Fruit fly (Drosophila melanogaster) whole organism: ENCODE results near the gene CG5568.

ENCODE experiments used
- CG8478 ChIP-seq: fragments of >200 bp; optimal IDR thresholded peaks from 2 replicates; lab custom pipeline; 2018; ENCODE audit warnings: inconsistent platforms
- Dll ChIP-seq: fragments of >200 bp; optimal IDR thresholded peaks from 2 replicates; lab custom pipeline; 2017
- EcR ChIP-seq, 2 experiments: fragments of >200 bp; optimal IDR thresholded peaks; 2 replicates each; lab custom pipeline; 2017; ENCODE audit warnings: missing biosample characterization in 2 of 2, missing genetic modification characterization in 2 of 2, missing genetic modification reagents in 2 of 2
- pan ChIP-seq: fragments of >200 bp; optimal IDR thresholded peaks from 2 replicates; lab custom pipeline; 2017
- psq ChIP-seq: fragments of >200 bp; optimal IDR thresholded peaks from 2 replicates; lab custom pipeline; 2017
- usp ChIP-seq: fragments of >200 bp; optimal IDR thresholded peaks from 2 replicates; lab custom pipeline; 2017; ENCODE audit warnings: missing biosample characterization, missing genetic modification characterization, mixed read lengths

The CG5568 gene

dm6 chr3L:5862994-5863393 is 8.3 kb upstream of the CG5568 start:
- no peak for TF ChIP-seq CG8478 (lab: Kevin White, UChicago)
- no peak for TF ChIP-seq usp
- TF ChIP-seq psq (lab: Kevin White, UChicago) = no peak
- no peak for TF ChIP-seq EcR (GFP tag; optimal IDR thresholded peaks at IDR 0.05; lab: Kevin White, UChicago)
- no peak for TF ChIP-seq pan
- no peak for TF ChIP-seq Dll (lab: Kevin White, UChicago)

DNA sequence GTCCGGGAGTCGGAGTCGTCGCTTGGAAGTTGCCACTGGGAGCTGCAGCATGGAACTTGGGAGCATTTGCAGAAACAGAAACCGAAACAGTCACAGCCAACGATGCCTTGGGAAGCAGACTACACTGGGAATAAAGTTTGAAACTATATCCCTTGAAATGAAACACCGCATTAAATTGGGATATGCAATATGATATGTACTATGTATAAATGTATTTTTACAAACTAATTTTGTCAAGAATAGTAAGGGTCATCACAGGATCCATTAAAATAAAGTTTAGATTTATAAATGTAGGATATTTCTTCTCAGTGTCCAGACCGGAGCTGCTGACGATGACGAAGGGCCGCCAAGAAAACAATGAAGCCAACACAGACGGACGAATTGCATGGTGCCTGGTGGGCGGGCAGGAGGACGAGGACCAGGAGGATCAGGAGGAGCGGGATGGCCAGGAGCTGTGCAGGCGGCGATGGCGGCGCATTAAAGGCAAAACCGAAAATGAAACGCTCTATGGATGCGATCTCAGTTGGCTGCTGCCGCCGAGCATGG is 7.4 kb upstream of the CG5568 start:
- TF ChIP-seq Dll (lab: Kevin White, UChicago) (no peak), CG8478 (lab: Kevin White, UChicago) (no peak), psq (lab: Kevin White, UChicago) (no peak), pan (no peak), usp (no peak), EcR (GFP tag; optimal IDR thresholded peaks at IDR 0.05; lab: Kevin White, UChicago) (no peak)

- TF ChIP-seq usp = no peak
- no peak for TF ChIP-seq CG8478 (lab: Kevin White, UChicago)
- no peak for TF ChIP-seq pan
- TF ChIP-seq psq (lab: Kevin White, UChicago) = no peak
- TF ChIP-seq Dll (lab: Kevin White, UChicago) = no peak
- TF ChIP-seq EcR (GFP tag; optimal IDR thresholded peaks at IDR 0.05; lab: Kevin White, UChicago) = no peak
Observed at dm6 chr3L:5866924-5867323, 4.4 kb upstream of the CG5568 start.

DNA sequence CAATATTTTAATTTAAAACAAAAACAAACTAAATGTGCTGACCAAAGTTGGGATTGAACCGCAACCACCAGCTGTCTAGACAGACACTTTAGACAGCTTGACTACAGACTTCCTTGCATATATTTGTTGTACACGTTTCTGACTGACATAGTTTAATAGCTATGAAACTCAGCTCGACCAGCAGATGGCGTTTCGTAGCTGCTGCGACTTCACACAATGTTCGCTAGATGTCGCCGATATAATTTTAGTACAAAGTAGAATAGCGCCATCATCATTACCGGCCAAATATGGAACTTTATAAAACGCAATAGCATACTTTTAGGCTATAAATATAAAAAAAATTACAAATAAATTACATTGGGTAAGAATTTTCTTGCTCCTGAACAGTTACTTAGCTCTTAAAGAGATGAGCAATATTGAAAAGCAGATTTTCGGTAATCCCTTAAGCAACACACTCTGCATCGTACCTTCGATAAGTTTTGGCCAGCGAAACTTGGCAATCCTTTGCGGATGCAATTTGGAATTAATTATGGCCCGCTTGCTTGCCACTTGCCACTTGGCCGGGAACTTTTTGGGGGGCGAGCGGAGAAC is 1.6 kb upstream of the CG5568 start:
- no peak for TF ChIP-seq usp

DNA sequence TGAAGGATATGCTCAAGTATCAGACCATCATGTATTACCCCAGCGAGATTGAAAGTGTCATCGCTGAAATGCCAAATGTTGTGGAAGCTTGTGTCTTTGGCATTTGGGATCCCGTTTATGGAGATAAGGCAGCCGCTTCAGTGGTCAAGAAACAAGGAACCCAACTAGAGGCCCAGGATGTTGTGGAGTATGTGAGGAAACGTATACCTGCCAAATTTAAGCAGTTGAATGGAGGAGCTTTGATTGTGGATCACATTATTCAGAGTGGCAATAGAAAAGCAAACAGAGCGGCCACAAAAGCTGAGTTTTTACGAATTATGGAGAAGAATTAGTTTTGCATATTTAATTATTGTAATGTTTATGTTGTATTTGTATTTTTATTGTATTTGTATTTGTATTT is 1.7 kb downstream of the CG5568 start, which contains the start of gene CG18586:
Gene CG18586 (plus strand): TSS at position 301 of the 400 bp plus-strand sequence.
- no peak for TF ChIP-seq Dll (lab: Kevin White, UChicago)
- TF ChIP-seq pan = no peak
- no peak for TF ChIP-seq CG8478 (lab: Kevin White, UChicago)
- no peak for TF ChIP-seq psq (lab: Kevin White, UChicago)
- no peak for TF ChIP-seq EcR (GFP tag; optimal IDR thresholded peaks at IDR 0.05; lab: Kevin White, UChicago)

dm6 chr3L:5878734-5879291 is 7.5 kb downstream of the CG5568 start:
- TF ChIP-seq pan = no peak
- TF ChIP-seq usp = no peak
- no peak for TF ChIP-seq CG8478 (lab: Kevin White, UChicago)
- no peak for TF ChIP-seq EcR (GFP tag; optimal IDR thresholded peaks at IDR 0.05; lab: Kevin White, UChicago)
- TF ChIP-seq Dll (lab: Kevin White, UChicago) = no peak
- no peak for TF ChIP-seq psq (lab: Kevin White, UChicago)

dm6 chr3L:5881310-5882208 is 10.3 kb downstream of the CG5568 start:
- TF ChIP-seq EcR (GFP tag; optimal IDR thresholded peaks at IDR 0.05; lab: Kevin White, UChicago) (no peak), Dll (lab: Kevin White, UChicago) (no peak), pan (no peak), psq (lab: Kevin White, UChicago) (no peak), usp (no peak), CG8478 (lab: Kevin White, UChicago) (no peak)

DNA sequence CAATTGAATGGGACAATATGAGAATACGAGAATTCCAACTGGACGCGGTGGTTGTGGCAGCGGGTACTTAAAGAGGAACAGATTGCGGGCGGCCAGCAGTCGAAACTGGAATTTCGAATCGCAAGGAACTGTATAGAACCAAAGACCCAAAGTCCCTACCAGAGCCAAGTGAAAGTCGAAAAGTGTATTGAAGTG is 10.8 kb downstream of the CG5568 start, which contains the start of gene CG13287:
Gene CG13287 (plus strand): TSS at position 96 of the 195 bp plus-strand sequence.
- TF ChIP-seq Dll (lab: Kevin White, UChicago) (no peak), CG8478 (lab: Kevin White, UChicago) (no peak), usp (no peak), pan (no peak), psq (lab: Kevin White, UChicago) (no peak), EcR (GFP tag; optimal IDR thresholded peaks at IDR 0.05; lab: Kevin White, UChicago) (no peak)

DNA sequence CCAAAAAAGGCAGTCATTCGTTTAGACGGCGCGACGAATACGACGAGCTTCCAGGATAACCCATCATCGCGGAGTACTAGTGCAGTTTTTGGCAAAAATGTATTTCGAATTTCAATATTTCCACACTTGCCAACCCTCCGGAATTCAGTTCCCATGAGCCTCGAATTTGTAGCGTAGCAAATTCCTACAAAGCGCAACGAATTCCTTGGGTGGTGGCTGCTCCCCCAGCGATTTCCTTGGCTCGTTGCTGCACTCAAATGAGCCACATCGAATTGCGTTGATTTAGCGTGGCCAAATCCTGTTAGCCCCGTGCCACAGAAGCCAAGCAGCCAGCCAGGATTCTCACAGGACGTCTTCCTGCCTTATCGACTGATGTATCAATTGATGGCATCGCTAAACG is 13.4 kb downstream of the CG5568 start:
- TF ChIP-seq pan (no peak), CG8478 (lab: Kevin White, UChicago) (no peak), EcR (GFP tag; optimal IDR thresholded peaks at IDR 0.05; lab: Kevin White, UChicago) (no peak), Dll (lab: Kevin White, UChicago) (no peak), psq (lab: Kevin White, UChicago) (no peak), usp (no peak)

DNA sequence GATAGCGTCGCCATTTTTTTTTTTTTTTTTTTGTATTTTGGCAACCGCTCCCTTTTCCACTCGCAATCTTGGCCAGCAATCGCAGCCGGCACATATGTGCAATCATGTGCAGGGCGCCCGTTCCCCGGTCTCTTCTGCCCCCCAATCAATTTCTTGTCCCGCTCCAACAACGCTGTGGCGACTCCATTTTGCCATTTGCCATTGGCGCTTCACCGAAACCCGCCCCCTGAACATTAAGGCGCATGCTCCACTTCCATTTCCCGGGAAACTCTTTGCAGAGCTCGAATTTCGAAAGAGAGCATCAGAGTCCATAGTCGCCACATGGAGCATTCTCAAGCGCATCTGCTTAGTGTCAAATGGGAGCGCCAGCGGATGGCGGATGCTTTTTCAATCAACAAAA is 19.8 kb downstream of the CG5568 start:
- TF ChIP-seq psq (lab: Kevin White, UChicago) = no peak
- no peak for TF ChIP-seq usp
- no peak for TF ChIP-seq Dll (lab: Kevin White, UChicago)
- TF ChIP-seq pan = no peak
- no peak for TF ChIP-seq CG8478 (lab: Kevin White, UChicago)
- no peak for TF ChIP-seq EcR (GFP tag; optimal IDR thresholded peaks at IDR 0.05; lab: Kevin White, UChicago)

- TF ChIP-seq pan = no peak
- no peak for TF ChIP-seq EcR (GFP tag; optimal IDR thresholded peaks at IDR 0.05; lab: Kevin White, UChicago)
- TF ChIP-seq CG8478 (lab: Kevin White, UChicago) = no peak
Observed at dm6 chr3L:5891812-5892211, 20.5 kb downstream of the CG5568 start.

DNA sequence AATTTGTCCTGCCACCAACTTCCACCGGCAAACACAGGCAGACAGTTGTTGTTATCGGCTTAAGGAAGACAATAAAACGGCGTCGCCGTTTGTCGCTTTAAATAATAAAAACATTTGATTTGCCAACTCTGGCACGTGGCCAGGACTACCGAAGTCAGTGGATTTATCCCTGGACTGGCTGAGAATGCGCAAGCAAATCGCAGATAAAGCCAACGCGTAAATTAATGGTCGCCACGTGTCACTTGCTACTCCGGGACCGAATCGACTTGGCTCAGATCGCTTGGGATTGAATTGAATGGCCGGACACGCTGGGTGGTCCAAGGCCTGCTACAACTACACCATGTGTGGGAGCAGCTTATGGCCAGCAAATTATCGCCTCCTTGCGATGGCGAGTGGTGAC is 21.8 kb downstream of the CG5568 start:
- TF ChIP-seq pan (no peak), psq (lab: Kevin White, UChicago) (no peak), EcR (GFP tag; optimal IDR thresholded peaks at IDR 0.05; lab: Kevin White, UChicago) (no peak), Dll (lab: Kevin White, UChicago) (no peak), CG8478 (lab: Kevin White, UChicago) (no peak), usp (no peak)
